Worm (Caenorhabditis elegans) whole organism, L4 larva: Measurements from ENCODE around the gene F34H10.3.

Source experiments
- lin-15B ChIP-seq: fragments of 150-350 bp; sonication (generic microtip); optimal IDR thresholded peaks from 3 replicates; lab custom pipeline; 2014; ENCODE audit warnings: missing biosample characterization, missing genetic modification characterization
- snpc-4 ChIP-seq: fragments of 150-350 bp; optimal IDR thresholded peaks from 2 replicates; lab custom pipeline; 2014; ENCODE audit warnings: missing biosample characterization, missing genetic modification characterization

DNA sequence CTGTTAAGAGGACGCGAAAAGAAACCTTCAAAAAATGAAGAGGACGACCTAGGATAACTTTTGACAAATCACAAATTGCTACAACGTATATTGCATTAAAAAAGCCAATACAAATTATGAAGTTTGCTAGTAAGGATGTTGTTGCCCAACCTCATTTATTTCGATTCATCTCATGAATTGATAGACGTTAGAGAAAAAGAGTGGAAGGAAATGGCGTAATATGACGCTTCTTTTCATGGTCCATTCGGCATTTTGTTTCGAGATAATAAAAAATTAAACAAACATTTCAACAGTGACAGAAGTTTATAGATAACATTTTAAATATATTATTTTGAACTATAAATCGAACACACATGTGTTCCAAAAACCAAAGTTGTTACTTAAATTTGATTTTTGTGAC is 6.1 kb upstream of the F34H10.3 start:
- TF ChIP-seq lin-15B (tag; lab: Kevin White, UChicago) (no peak), snpc-4 (tag; lab: Kevin White, UChicago) (no peak)
